Fruit fly (Drosophila melanogaster) whole organism, prepupa: ENCODE data around the gene Sbf.

Experiments
- CG6792 ChIP-seq: fragments of 200-800 bp; sonication (Bioruptor generic); optimal IDR thresholded peaks from 3 replicates; lab custom pipeline; 2016; ENCODE audit warnings: missing biosample characterization, missing genetic modification characterization
- Hr38 ChIP-seq: sonication (Bioruptor generic); optimal IDR thresholded peaks from 2 replicates; lab custom pipeline; 2016; ENCODE audit warnings: missing biosample characterization, missing genetic modification characterization
- Met ChIP-seq: fragments of 200-800 bp; sonication (Bioruptor generic); optimal IDR thresholded peaks from 3 replicates; lab custom pipeline; 2016; ENCODE audit warnings: missing biosample characterization, missing genetic modification characterization
- Sox102F ChIP-seq: fragments of 200-800 bp; sonication (Bioruptor generic); optimal IDR thresholded peaks from 2 replicates; lab custom pipeline; 2016; ENCODE audit warnings: missing biosample characterization, mild to moderate bottlenecking, missing genetic modification characterization
- Sox14 ChIP-seq: fragments of 200-800 bp; sonication (Bioruptor generic); optimal IDR thresholded peaks from 3 replicates; lab custom pipeline; 2016; ENCODE audit warnings: missing biosample characterization, missing genetic modification characterization
- achi ChIP-seq: fragments of 200-800 bp; sonication (Bioruptor generic); optimal IDR thresholded peaks from 3 replicates; lab custom pipeline; 2016; ENCODE audit warnings: missing biosample characterization, missing genetic modification characterization
- acj6 ChIP-seq: fragments of 200-800 bp; sonication (Bioruptor generic); optimal IDR thresholded peaks from 3 replicates; lab custom pipeline; 2016; ENCODE audit warnings: missing biosample characterization, missing genetic modification characterization
- esn ChIP-seq: fragments of 200-800 bp; sonication (Bioruptor generic); optimal IDR thresholded peaks from 2 replicates; lab custom pipeline; 2016; ENCODE audit warnings: missing biosample characterization, mild to moderate bottlenecking, missing genetic modification characterization, moderate library complexity
- fd59A ChIP-seq: fragments of 200-800 bp; sonication (Bioruptor generic); optimal IDR thresholded peaks from 2 replicates; lab custom pipeline; 2017; ENCODE audit warnings: missing biosample characterization, mild to moderate bottlenecking, missing genetic modification characterization, missing genetic modification reagents
- fkh ChIP-seq: fragments of 200-800 bp; sonication (Bioruptor generic); optimal IDR thresholded peaks from 3 replicates; lab custom pipeline; 2017; ENCODE audit warnings: missing biosample characterization, mild to moderate bottlenecking, missing genetic modification characterization, moderate library complexity
- lz ChIP-seq: fragments of 200-800 bp; sonication (Bioruptor generic); optimal IDR thresholded peaks from 3 replicates; lab custom pipeline; 2016; ENCODE audit warnings: missing biosample characterization, missing genetic modification characterization
- pdm3 ChIP-seq: fragments of 200-800 bp; sonication (Bioruptor generic); optimal IDR thresholded peaks from 3 replicates; lab custom pipeline; 2016; ENCODE audit warnings: missing biosample characterization, missing genetic modification characterization

Sbf gene

dm6 chr3R:11749297-11750293, 47.2 kb downstream of the Sbf start, which contains the start of gene CG6923:
TSS of gene CG6923 (minus strand) at chr3R:11750029.
- TF ChIP-seq pdm3 (GFP tag; lab: Kevin White, UChicago) (no peak), esn (GFP tag; lab: Kevin White, UChicago) (peak; percentile 41), Sox14 (peak; percentile 50)

- TF ChIP-seq fkh (GFP tag; lab: Kevin White, UChicago) (no peak), Hr38 (no peak), lz (no peak), fd59A (GFP tag; lab: Kevin White, UChicago) (no peak), CG6792 (GFP tag; lab: Kevin White, UChicago) (no peak), achi (GFP tag; lab: Kevin White, UChicago) (no peak), acj6 (no peak), Sox102F (GFP tag; lab: Kevin White, UChicago) (no peak), Met (no peak)
Observed at dm6 chr3R:11741730-11742203, 55.0 kb downstream of the Sbf start, which contains the start of the genes Blm and CG14722. TSS of gene Blm (minus strand) at chr3R:11741783. TSS of gene CG14722 (plus strand) at chr3R:11741890.
